Worm (Caenorhabditis elegans): Measurements from ENCODE around the gene F53A2.1.

- TF ChIP-seq ceh-82 (tag; optimal IDR thresholded peaks at IDR 0.05) (no peak), mdl-1 (tag; optimal IDR thresholded peaks at IDR 0.05) (no peak), tbx-2 (tag; optimal IDR thresholded peaks at IDR 0.05) (no peak), nhr-28 (tag; optimal IDR thresholded peaks at IDR 0.05) (no peak), fos-1 (tag; optimal IDR thresholded peaks at IDR 0.05) (no peak), jun-1 (tag; optimal IDR thresholded peaks at IDR 0.05) (no peak), ZK546.5 (tag; optimal IDR thresholded peaks at IDR 0.05) (no peak), R02D3.7 (tag; optimal IDR thresholded peaks at IDR 0.05) (no peak), elt-3 (tag; optimal IDR thresholded peaks at IDR 0.05) (no peak), nhr-237 (tag; optimal IDR thresholded peaks at IDR 0.05) (no peak), nhr-11 (tag; optimal IDR thresholded peaks at IDR 0.05) (no peak), nfya-1 (tag; optimal IDR thresholded peaks at IDR 0.05; ENCODE audit: insufficient read depth) (peak; percentile 40)
Measured at ce11 chrIII:13344538-13345136, 20.0 kb upstream of the F53A2.1 start, which contains the start of gene acaa-2.

Measured in whole organism, L3 larva.